Worm (Caenorhabditis elegans): ENCODE data around the gene F32D8.2.

ce11 chrV:10902682-10903081 lies 19.1 kb downstream of the F32D8.2 start, which contains the start of gene F32D8.8:
- no peak for TF ChIP-seq bed-2 (GFP tag; IDR thresholded peaks at IDR 0.05)
- no peak for TF ChIP-seq chd-7 (tag; optimal IDR thresholded peaks at IDR 0.05)
- no peak for TF ChIP-seq tbx-9 (tag; optimal IDR thresholded peaks at IDR 0.05; ENCODE audit: borderline replicate concordance)
- no peak for TF ChIP-seq ztf-22 (GFP tag; optimal IDR thresholded peaks at IDR 0.05)
- TF ChIP-seq attf-3 (GFP tag; conservative IDR thresholded peaks at IDR 0.05) = no peak
- TF ChIP-seq unc-62 (GFP tag; optimal IDR thresholded peaks at IDR 0.05) = no peak
- TF ChIP-seq zfh-2 (GFP tag; conservative IDR thresholded peaks at IDR 0.05) = no peak
- TF ChIP-seq fkh-3 (tag; optimal IDR thresholded peaks at IDR 0.05) = no peak
- no peak for TF ChIP-seq F37B4.10 (GFP tag; IDR thresholded peaks at IDR 0.05)
- TF ChIP-seq lin-40 (tag; optimal IDR thresholded peaks at IDR 0.05) = no peak
- no peak for TF ChIP-seq ekl-4 (GFP tag; IDR thresholded peaks at IDR 0.05)

Measured in whole organism, young adult.